Worm (Caenorhabditis elegans) whole organism, L3 larva: ENCODE data around the gene clik-1.

Experiments
- R02D3.7 ChIP-seq: fragments of 150-350 bp; optimal IDR thresholded peaks from 2 replicates; lab custom pipeline; 2014; ENCODE audit warnings: missing biosample characterization, missing genetic modification characterization
- ZK546.5 ChIP-seq: sonication (generic microtip); optimal IDR thresholded peaks from 2 replicates; lab custom pipeline; 2017; ENCODE audit warnings: missing biosample characterization, missing genetic modification characterization
- aly-2 ChIP-seq: fragments of 150-350 bp; optimal IDR thresholded peaks from 2 replicates; lab custom pipeline; 2014; ENCODE audit warnings: missing biosample characterization, missing genetic modification characterization
- ceh-16 ChIP-seq: sonication (generic microtip); optimal IDR thresholded peaks from 2 replicates; lab custom pipeline; 2017; ENCODE audit warnings: missing biosample characterization, missing genetic modification characterization
- ceh-82 ChIP-seq: fragments of 150-350 bp; optimal IDR thresholded peaks from 2 replicates; lab custom pipeline; 2014; ENCODE audit warnings: missing biosample characterization, missing genetic modification characterization
- ceh-9 ChIP-seq: sonication (generic microtip); optimal IDR thresholded peaks from 2 replicates; lab custom pipeline; 2018; ENCODE audit warnings: missing biosample characterization, missing genetic modification characterization
- daf-12 ChIP-seq: fragments of 150-350 bp; optimal IDR thresholded peaks from 2 replicates; lab custom pipeline; 2014; ENCODE audit warnings: missing biosample characterization, missing genetic modification reagents, missing genetic modification characterization
- egl-27 ChIP-seq: sonication (generic microtip); optimal IDR thresholded peaks from 4 replicates; lab custom pipeline; 2017; ENCODE audit warnings: missing biosample characterization, missing genetic modification reagents, missing genetic modification characterization
- elt-1 ChIP-seq: fragments of 150-350 bp; optimal IDR thresholded peaks from 2 replicates; lab custom pipeline; 2014; ENCODE audit warnings: missing biosample characterization, missing genetic modification characterization
- elt-2 ChIP-seq: sonication (generic microtip); optimal IDR thresholded peaks from 2 replicates; lab custom pipeline; 2016; ENCODE audit warnings: missing genetic modification reagents, mild to moderate bottlenecking, missing genetic modification characterization, missing compliant biosample characterization
- elt-3 ChIP-seq, 3 experiments: fragments of 150-350 bp in 1 of 3; sonication (generic microtip) in 2 of 3; optimal IDR thresholded peaks; 2 replicates in 2 of 3; 4 replicates in 1 of 3; lab custom pipeline; 2014 to 2017; ENCODE audit warnings: missing biosample characterization in 3 of 3, missing genetic modification characterization in 3 of 3
- eor-1 ChIP-seq, 2 experiments: fragments of 150-350 bp; optimal IDR thresholded peaks; 2 replicates each; lab custom pipeline; 2014 to 2018; ENCODE audit warnings: missing biosample characterization in 2 of 2, missing genetic modification characterization in 2 of 2
- fkh-2 ChIP-seq: fragments of 150-350 bp; optimal IDR thresholded peaks from 2 replicates; lab custom pipeline; 2014; ENCODE audit warnings: missing biosample characterization, missing genetic modification reagents, missing genetic modification characterization
- fos-1 ChIP-seq: fragments of 150-350 bp; optimal IDR thresholded peaks from 2 replicates; lab custom pipeline; 2014; ENCODE audit warnings: missing biosample characterization, missing genetic modification characterization
- hmg-11 ChIP-seq: sonication (generic microtip); optimal IDR thresholded peaks from 2 replicates; lab custom pipeline; 2016; ENCODE audit warnings: missing genetic modification characterization, missing compliant biosample characterization
- lin-15B ChIP-seq: fragments of 150-350 bp; optimal IDR thresholded peaks from 2 replicates; lab custom pipeline; 2014; ENCODE audit warnings: missing biosample characterization, missing genetic modification characterization
- lin-39 ChIP-seq: fragments of 150-350 bp; optimal IDR thresholded peaks from 2 replicates; lab custom pipeline; 2018; ENCODE audit warnings: missing biosample characterization, missing genetic modification reagents, missing genetic modification characterization
- lsy-12 ChIP-seq: sonication (generic microtip); optimal IDR thresholded peaks from 2 replicates; lab custom pipeline; 2016; ENCODE audit warnings: mild to moderate bottlenecking, missing genetic modification characterization, missing compliant biosample characterization
- mdl-1 ChIP-seq: fragments of 150-350 bp; optimal IDR thresholded peaks from 2 replicates; lab custom pipeline; 2014; ENCODE audit warnings: missing biosample characterization, missing genetic modification characterization
- nfya-1 ChIP-seq: sonication (generic microtip); optimal IDR thresholded peaks from 2 replicates; lab custom pipeline; 2017; ENCODE audit warnings: missing genetic modification characterization, mild to moderate bottlenecking, missing compliant biosample characterization, antibody characterized with exemption, moderate library complexity; ENCODE audit not compliant: insufficient read depth
- nhr-11 ChIP-seq: fragments of 150-350 bp; optimal IDR thresholded peaks from 2 replicates; lab custom pipeline; 2014; ENCODE audit warnings: missing biosample characterization, missing genetic modification characterization
- nhr-23 ChIP-seq: fragments of 150-350 bp; optimal IDR thresholded peaks from 2 replicates; lab custom pipeline; 2014; ENCODE audit warnings: missing biosample characterization, missing genetic modification reagents, missing genetic modification characterization
- nhr-28 ChIP-seq: fragments of 150-350 bp; optimal IDR thresholded peaks from 2 replicates; lab custom pipeline; 2014; ENCODE audit warnings: missing biosample characterization, missing genetic modification characterization
- nhr-43 ChIP-seq: sonication (generic microtip); optimal IDR thresholded peaks from 2 replicates; lab custom pipeline; 2016; ENCODE audit warnings: mild to moderate bottlenecking, missing genetic modification characterization, missing compliant biosample characterization; ENCODE audit not compliant: poor library complexity, severe bottlenecking
- nhr-77 ChIP-seq: fragments of 150-350 bp; optimal IDR thresholded peaks from 2 replicates; lab custom pipeline; 2014; ENCODE audit warnings: missing biosample characterization, missing genetic modification characterization
- pha-4 ChIP-seq: fragments of 150-350 bp; optimal IDR thresholded peaks from 2 replicates; lab custom pipeline; 2014; ENCODE audit warnings: missing biosample characterization, missing genetic modification reagents, missing genetic modification characterization
- sea-2 ChIP-seq: fragments of 150-350 bp; sonication (generic microtip); optimal IDR thresholded peaks from 4 replicates; lab custom pipeline; 2014; ENCODE audit warnings: missing biosample characterization, missing genetic modification reagents, missing genetic modification characterization
- skn-1 ChIP-seq: fragments of 150-350 bp; optimal IDR thresholded peaks from 2 replicates; lab custom pipeline; 2014; ENCODE audit warnings: missing biosample characterization, missing genetic modification characterization
- snpc-4 ChIP-seq: fragments of 150-350 bp; optimal IDR thresholded peaks from 2 replicates; lab custom pipeline; 2014; ENCODE audit warnings: missing biosample characterization, missing genetic modification characterization
- tbx-2 ChIP-seq: sonication (generic microtip); optimal IDR thresholded peaks from 2 replicates; lab custom pipeline; 2016; ENCODE audit warnings: mild to moderate bottlenecking, missing genetic modification characterization, missing compliant biosample characterization
- unc-62 ChIP-seq: fragments of 150-350 bp; sonication (generic microtip); optimal IDR thresholded peaks from 4 replicates; lab custom pipeline; 2014; ENCODE audit warnings: missing biosample characterization, missing genetic modification reagents, missing genetic modification characterization
- ztf-4 ChIP-seq: fragments of 150-350 bp; optimal IDR thresholded peaks from 2 replicates; lab custom pipeline; 2014; ENCODE audit warnings: missing biosample characterization, missing genetic modification characterization

Gene clik-1

DNA sequence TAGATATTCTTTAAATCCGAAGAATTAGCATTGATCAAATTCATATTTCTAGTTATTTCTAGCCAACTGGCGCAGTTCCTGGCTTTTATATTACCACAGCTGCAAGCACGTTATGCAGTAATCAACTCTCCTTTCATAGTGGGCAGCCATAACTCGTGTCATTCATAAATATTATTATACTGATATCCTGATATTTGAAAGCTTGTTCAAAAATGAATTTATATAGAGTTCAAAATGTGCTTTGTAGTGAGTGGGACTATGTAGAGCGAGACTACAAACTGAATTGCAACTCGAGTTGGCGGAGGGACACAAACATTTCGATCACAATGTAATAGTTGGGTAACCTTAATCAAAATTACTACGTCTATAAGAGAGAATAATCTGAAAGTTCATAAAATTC is 3.1 kb upstream of the clik-1 start, which contains the start of gene srh-30:
Gene srh-30, minus strand, starts transcription at position 101 of the 400 bp plus-strand sequence.
- TF ChIP-seq elt-1 = no peak
- TF ChIP-seq nhr-28 = no peak
- no peak for TF ChIP-seq fkh-2 (tag; lab: Kevin White, UChicago)
- TF ChIP-seq unc-62 (GFP tag; lab: Kevin White, UChicago) = no peak
- no peak for TF ChIP-seq aly-2 (tag; lab: Kevin White, UChicago)

DNA sequence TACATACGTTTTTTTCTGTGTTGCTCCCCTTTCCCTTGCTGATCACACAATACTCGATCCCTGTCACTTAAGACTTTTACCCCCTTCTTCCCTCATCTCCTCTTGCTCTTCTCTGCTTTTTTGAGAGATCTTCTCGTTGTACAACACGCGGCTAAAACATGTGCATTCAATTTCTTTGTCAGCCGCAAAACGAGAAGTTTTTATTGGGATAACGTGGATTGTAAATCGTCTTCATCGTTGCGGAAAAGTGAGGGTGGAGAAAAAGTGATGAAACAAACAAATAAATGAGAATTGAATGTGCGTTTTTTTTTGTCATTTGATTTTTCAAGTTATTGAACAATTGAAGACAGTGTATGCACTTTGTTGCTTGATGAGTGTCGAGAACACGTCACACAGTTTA is 908 bp upstream of the clik-1 start:
- TF ChIP-seq eor-1 (tag; optimal IDR thresholded peaks at IDR 0.05; lab: Kevin White, UChicago) (no peak), egl-27 (tag; lab: Kevin White, UChicago) (no peak), nhr-43 (tag; lab: Kevin White, UChicago) (no peak), elt-1 (no peak), daf-12 (tag; lab: Kevin White, UChicago) (no peak), hmg-11 (tag; lab: Kevin White, UChicago) (no peak), fos-1 (tag; lab: Kevin White, UChicago) (no peak), nhr-11 (tag; lab: Kevin White, UChicago) (no peak), nhr-23 (no peak), lsy-12 (tag; lab: Kevin White, UChicago) (no peak), ceh-82 (tag; lab: Kevin White, UChicago) (no peak), lin-39 (tag; lab: Kevin White, UChicago) (no peak)

ce11 chrV:6767576-6767975 is 956 bp downstream of the clik-1 start:
- TF ChIP-seq sea-2 (GFP tag; lab: Kevin White, UChicago) = no peak
- no peak for TF ChIP-seq nhr-77
- TF ChIP-seq skn-1 (tag; lab: Kevin White, UChicago) = no peak
- no peak for TF ChIP-seq ceh-16 (tag; lab: Kevin White, UChicago)
- TF ChIP-seq elt-2 (tag; lab: Kevin White, UChicago) = no peak
- no peak for TF ChIP-seq pha-4 (tag; lab: Kevin White, UChicago)
- TF ChIP-seq ceh-9 (tag; lab: Kevin White, UChicago) = no peak
- TF ChIP-seq R02D3.7 (tag; lab: Kevin White, UChicago) = no peak
- no peak for TF ChIP-seq ZK546.5
- TF ChIP-seq, all 47 proteins: peak for 0

- TF ChIP-seq lin-15B (tag; lab: Kevin White, UChicago) (no peak), aly-2 (tag; lab: Kevin White, UChicago) (no peak)
Observed at ce11 chrV:6764972-6765371, 3.6 kb downstream of the clik-1 start, which contains the start of gene bbs-8. Gene bbs-8 (minus strand): TSS chrV:6765072.

DNA sequence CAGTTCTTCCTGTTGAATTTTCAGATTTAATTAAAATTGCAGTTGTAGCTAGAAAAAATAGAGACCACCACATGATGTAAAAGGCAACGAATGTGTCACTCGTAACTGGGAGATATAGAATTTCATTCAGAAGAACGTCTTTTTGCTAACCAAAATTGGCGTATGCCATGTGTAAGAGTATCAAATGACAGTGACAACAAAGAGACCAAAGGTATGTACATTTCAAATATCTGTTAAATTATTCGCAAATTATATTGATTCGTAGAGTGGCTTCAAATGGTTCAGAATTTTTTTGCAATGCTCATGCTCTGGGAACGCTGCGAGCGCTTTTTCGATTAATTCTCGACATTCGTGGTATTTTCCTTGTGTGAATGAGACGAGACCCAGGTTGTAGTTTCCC is 6.2 kb downstream of the clik-1 start, which contains the start of gene T25F10.4:
Gene T25F10.4, minus strand, starts transcription at position 101 of the 400 bp plus-strand sequence.
- no peak for TF ChIP-seq snpc-4 (tag; lab: Kevin White, UChicago)
- no peak for TF ChIP-seq ztf-4 (tag; lab: Kevin White, UChicago)
- TF ChIP-seq egl-27 (tag; lab: Kevin White, UChicago) = no peak
- no peak for TF ChIP-seq skn-1 (tag; lab: Kevin White, UChicago)
- TF ChIP-seq nhr-77 = no peak
- TF ChIP-seq sea-2 (GFP tag; lab: Kevin White, UChicago) = no peak
- TF ChIP-seq nhr-43 (tag; lab: Kevin White, UChicago) = no peak
- TF ChIP-seq, all 47 proteins: peak for 0

ce11 chrV:6758017-6758416 is 10.5 kb downstream of the clik-1 start, which contains the start of gene dbl-1:
Gene dbl-1 (plus strand): TSS chrV:6758135.
- TF ChIP-seq nhr-43 (tag; lab: Kevin White, UChicago) (no peak), nhr-28 (no peak), tbx-2 (tag; lab: Kevin White, UChicago) (no peak), elt-3 (tag; optimal IDR thresholded peaks at IDR 0.05; lab: Kevin White, UChicago) (no peak), nfya-1 (tag; lab: Kevin White, UChicago) (no peak), nhr-77 (no peak), elt-1 (no peak), mdl-1 (no peak)
- TF ChIP-seq, all 47 proteins: peak for 0
